Fruit fly (Drosophila melanogaster): Measurements from ENCODE around the gene CG11854.
A peak's percentile ranks its signal among the peaks of the same experiment; 100 is the strongest.

The CG11854 gene

DNA sequence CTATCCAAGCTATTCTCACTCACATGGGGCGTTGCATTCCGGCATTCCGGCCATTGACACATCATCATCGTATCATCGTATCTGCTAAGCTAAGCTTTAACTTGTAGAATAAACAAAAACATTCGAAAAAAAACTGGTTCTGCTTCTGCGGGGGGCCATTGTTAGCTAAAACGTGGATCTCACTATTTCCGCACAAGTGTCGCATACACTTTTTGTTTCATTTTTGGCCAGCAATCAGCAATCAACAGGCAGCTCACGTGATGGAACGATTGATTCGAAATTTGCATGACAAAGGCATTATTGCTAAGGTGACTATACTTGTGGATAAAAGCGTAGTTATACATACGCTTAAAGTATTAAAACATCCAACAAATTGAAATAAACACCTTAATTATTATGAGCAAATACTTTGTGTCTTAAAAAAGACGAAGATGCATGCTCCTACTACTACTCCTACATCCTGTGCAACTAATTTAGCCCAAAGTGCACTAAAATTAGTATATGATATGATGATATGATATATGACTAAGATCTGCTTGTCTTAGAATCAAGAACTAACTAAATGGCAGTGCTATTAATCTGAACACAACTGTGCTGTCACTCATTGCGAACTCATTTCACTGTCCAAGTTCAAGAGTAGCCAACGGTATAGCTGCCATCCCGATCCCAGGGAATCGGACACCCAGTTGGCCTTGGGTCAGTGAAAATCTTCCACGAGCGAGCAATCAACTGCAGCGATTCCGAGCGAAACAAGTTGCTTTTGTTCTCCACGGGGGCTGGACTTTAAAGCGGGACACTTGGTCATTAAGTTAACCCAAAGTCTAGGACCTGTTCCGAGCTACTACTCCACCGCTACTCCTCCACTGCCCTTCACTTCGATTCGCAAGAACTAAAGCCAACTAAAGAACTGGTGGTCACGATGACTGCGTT is 2.8 kb upstream of the CG11854 start:
- no peak for TF ChIP-seq CG34422 (GFP tag; IDR thresholded peaks at IDR 0.05)
- TF ChIP-seq PHDP (tag; optimal IDR thresholded peaks at IDR 0.05), result no peak
- TF ChIP-seq phol (tag; optimal IDR thresholded peaks at IDR 0.05), result no peak
- no peak for TF ChIP-seq CG31388 (GFP tag; optimal IDR thresholded peaks at IDR 0.05)
- TF ChIP-seq CG14710 (tag; optimal IDR thresholded peaks at IDR 0.05), result no peak
- TF ChIP-seq trem (tag; optimal IDR thresholded peaks at IDR 0.05), result no peak
- TF ChIP-seq ATbp (GFP tag; optimal IDR thresholded peaks at IDR 0.05), result no peak
- TF ChIP-seq CG30020 (tag; optimal IDR thresholded peaks at IDR 0.05), result no peak
- TF ChIP-seq wek (GFP tag; optimal IDR thresholded peaks at IDR 0.05), result no peak
- TF ChIP-seq CG1792 (GFP tag; optimal IDR thresholded peaks at IDR 0.05), result no peak
- no peak for TF ChIP-seq mam (GFP tag; optimal IDR thresholded peaks at IDR 0.05)
- no peak for TF ChIP-seq slbo (GFP tag; IDR thresholded peaks at IDR 0.05)
- TF ChIP-seq scrt (GFP tag; optimal IDR thresholded peaks at IDR 0.05), result no peak
- TF ChIP-seq CG33557 (GFP tag; optimal IDR thresholded peaks at IDR 0.05), result no peak
- no peak for TF ChIP-seq CG11456 (GFP tag; IDR thresholded peaks at IDR 0.05)
- TF ChIP-seq CG8290 (GFP tag; optimal IDR thresholded peaks at IDR 0.05), result no peak
- TF ChIP-seq CG8290 (tag; optimal IDR thresholded peaks at IDR 0.05), result no peak
- peak in 1 of 2 experiments; percentile 10 for TF ChIP-seq Eip74EF (GFP tag; optimal IDR thresholded peaks at IDR 0.05)
- TF ChIP-seq fd3F (GFP tag; optimal IDR thresholded peaks at IDR 0.05), result no peak
- TF ChIP-seq sob (GFP tag; IDR thresholded peaks at IDR 0.05), result no peak
- TF ChIP-seq dati (GFP tag; IDR thresholded peaks at IDR 0.05), result no peak
- TF ChIP-seq sna (GFP tag; IDR thresholded peaks at IDR 0.05; ENCODE audit: partially characterized antibody), result no peak
- no peak for TF ChIP-seq Med (GFP tag)
- no peak for TF ChIP-seq Six4 (GFP tag; optimal IDR thresholded peaks at IDR 0.05)
- no peak for TF ChIP-seq H15 (GFP tag; IDR thresholded peaks at IDR 0.05)
- no peak for TF ChIP-seq fd96Cb (tag; optimal IDR thresholded peaks at IDR 0.05)
- no peak for TF ChIP-seq CG32767 (GFP tag; IDR thresholded peaks at IDR 0.05)
- TF ChIP-seq CG32532 (GFP tag; IDR thresholded peaks at IDR 0.05), result no peak
- TF ChIP-seq Scr (GFP tag; IDR thresholded peaks at IDR 0.05; ENCODE audit: partially characterized antibody), result no peak
- no peak for TF ChIP-seq CG8478 (optimal IDR thresholded peaks at IDR 0.05)
- no peak for TF ChIP-seq CG4820 (GFP tag; optimal IDR thresholded peaks at IDR 0.05)
- no peak for TF ChIP-seq gfzf (GFP tag; optimal IDR thresholded peaks at IDR 0.05)
- TF ChIP-seq zen2 (GFP tag; IDR thresholded peaks at IDR 0.05; ENCODE audit: partially characterized antibody), result no peak
- TF ChIP-seq CG4282 (GFP tag; optimal IDR thresholded peaks at IDR 0.05), result no peak
- TF ChIP-seq Dp (GFP tag; optimal IDR thresholded peaks at IDR 0.05), result no peak
- TF ChIP-seq kay (GFP tag; optimal IDR thresholded peaks at IDR 0.05), result no peak
- peak; percentile 84 for TF ChIP-seq sug (tag; optimal IDR thresholded peaks at IDR 0.05)
- no peak for TF ChIP-seq CG2129 (GFP tag; IDR thresholded peaks at IDR 0.05; ENCODE audit: partially characterized antibody)
- TF ChIP-seq HLHmδ (GFP tag; optimal IDR thresholded peaks at IDR 0.05), result no peak
- TF ChIP-seq lov (optimal IDR thresholded peaks at IDR 0.05), result no peak
- TF ChIP-seq lov (GFP tag; IDR thresholded peaks at IDR 0.05), result no peak
- no peak for TF ChIP-seq D (optimal IDR thresholded peaks at IDR 0.05)
- TF ChIP-seq D (GFP tag; optimal IDR thresholded peaks at IDR 0.05), result no peak
- 0 out of 2 replicates have a peak, but pooled peaks have one; percentile 11 for TF ChIP-seq Atf6 (GFP tag; IDR thresholded peaks at IDR 0.05)
- TF ChIP-seq Sox100B (GFP tag; optimal IDR thresholded peaks at IDR 0.05), result no peak
- TF ChIP-seq CG13894 (tag; optimal IDR thresholded peaks at IDR 0.05), result no peak
- no peak for TF ChIP-seq onecut (GFP tag; IDR thresholded peaks at IDR 0.05)
- no peak for TF ChIP-seq disco-r (GFP tag; optimal IDR thresholded peaks at IDR 0.05)
- peak; percentile 46 for TF ChIP-seq nom (GFP tag; optimal IDR thresholded peaks at IDR 0.05)
- TF ChIP-seq ken (GFP tag; IDR thresholded peaks at IDR 0.05), result no peak
